Fruit fly (Drosophila melanogaster) whole organism, prepupa: ENCODE data around the gene Dus3.

ENCODE experiments used
- Blimp-1 ChIP-seq: fragments of 200-800 bp; sonication (Bioruptor generic); optimal IDR thresholded peaks from 3 replicates; lab custom pipeline; 2017; ENCODE audit warnings: missing biosample characterization, missing genetic modification characterization, mild to moderate bottlenecking, moderate library complexity, missing genetic modification reagents
- CG10631 ChIP-seq: fragments of 200-800 bp; sonication (Bioruptor generic); optimal IDR thresholded peaks from 2 replicates; lab custom pipeline; 2016; ENCODE audit warnings: missing biosample characterization, missing genetic modification characterization
- CG11762 ChIP-seq: fragments of 200-800 bp; sonication (Bioruptor generic); optimal IDR thresholded peaks from 3 replicates; lab custom pipeline; 2016; ENCODE audit warnings: missing biosample characterization, missing genetic modification characterization; ENCODE audit not compliant: insufficient read depth
- CG15336 ChIP-seq: fragments of 200-800 bp; sonication (Bioruptor generic); IDR thresholded peaks from 2 replicates; pipeline ENCODE4 v1.3.6; 2022; ENCODE audit warnings: missing biosample characterization, missing genetic modification characterization
- CG1621 ChIP-seq: fragments of 200-800 bp; sonication (Bioruptor generic); optimal IDR thresholded peaks from 3 replicates; lab custom pipeline; 2018; ENCODE audit warnings: missing biosample characterization, mild to moderate bottlenecking, missing genetic modification characterization
- CG31627 ChIP-seq: fragments of 200-800 bp; sonication (Bioruptor generic); optimal IDR thresholded peaks from 3 replicates; lab custom pipeline; 2016; ENCODE audit warnings: missing biosample characterization, missing genetic modification characterization
- CG32006 ChIP-seq: fragments of 200-800 bp; sonication (Bioruptor generic); optimal IDR thresholded peaks from 3 replicates; lab custom pipeline; 2017; ENCODE audit warnings: missing biosample characterization, mild to moderate bottlenecking, missing genetic modification characterization
- CG34406 ChIP-seq: fragments of 200-800 bp; sonication (Bioruptor generic); optimal IDR thresholded peaks from 3 replicates; lab custom pipeline; 2016; ENCODE audit warnings: missing biosample characterization, missing genetic modification characterization
- CG6163 ChIP-seq: fragments of 200-800 bp; sonication (Bioruptor generic); IDR thresholded peaks from 3 replicates; pipeline ENCODE4 v1.3.6; 2022; ENCODE audit warnings: missing biosample characterization, missing genetic modification characterization
- CG6792 ChIP-seq: fragments of 200-800 bp; sonication (Bioruptor generic); optimal IDR thresholded peaks from 3 replicates; lab custom pipeline; 2016; ENCODE audit warnings: missing biosample characterization, missing genetic modification characterization
- CG6808 ChIP-seq: fragments of 200-800 bp; sonication (Bioruptor generic); optimal IDR thresholded peaks from 3 replicates; lab custom pipeline; 2017; ENCODE audit warnings: missing biosample characterization, missing genetic modification characterization, mild to moderate bottlenecking, moderate library complexity, missing genetic modification reagents
- CG6854 ChIP-seq: fragments of 200-800 bp; sonication (Bioruptor generic); optimal IDR thresholded peaks from 2 replicates; lab custom pipeline; 2017; ENCODE audit warnings: missing biosample characterization, mild to moderate bottlenecking, missing genetic modification characterization
- CG8119 ChIP-seq: fragments of 200-800 bp; sonication (Bioruptor generic); IDR thresholded peaks from 3 replicates; pipeline ENCODE4 v1.3.6; 2022; ENCODE audit warnings: missing biosample characterization, missing genetic modification characterization
- CG8319 ChIP-seq: fragments of 200-800 bp; sonication (Bioruptor generic); optimal IDR thresholded peaks from 3 replicates; lab custom pipeline; 2016; ENCODE audit warnings: missing biosample characterization, missing genetic modification characterization
- CG8632 ChIP-seq: fragments of 200-800 bp; sonication (Bioruptor generic); optimal IDR thresholded peaks from 3 replicates; lab custom pipeline; 2016; ENCODE audit warnings: missing biosample characterization, missing genetic modification characterization
- CG9139 ChIP-seq: fragments of 200-800 bp; sonication (Bioruptor generic); optimal IDR thresholded peaks from 3 replicates; lab custom pipeline; 2017; ENCODE audit warnings: missing biosample characterization, mild to moderate bottlenecking, missing genetic modification characterization
- Eip75B ChIP-seq: fragments of 200-800 bp; sonication (Bioruptor generic); optimal IDR thresholded peaks from 3 replicates; lab custom pipeline; 2016; ENCODE audit warnings: missing biosample characterization, missing genetic modification characterization
- Eip78C ChIP-seq: fragments of 200-800 bp; sonication (Bioruptor generic); peaks from one replicate; lab custom pipeline; 2016; ENCODE audit warnings: missing biosample characterization, missing genetic modification characterization
- Eip93F ChIP-seq: fragments of 200-800 bp; sonication (Bioruptor generic); optimal IDR thresholded peaks from 2 replicates; lab custom pipeline; 2016; ENCODE audit warnings: missing biosample characterization, mild to moderate bottlenecking, missing genetic modification characterization
- Gug ChIP-seq: fragments of 200-800 bp; sonication (Bioruptor generic); IDR thresholded peaks from 2 replicates; pipeline ENCODE4 v1.3.6; 2022; ENCODE audit warnings: missing biosample characterization, missing genetic modification characterization
- Hr4 ChIP-seq: fragments of 200-800 bp; sonication (Bioruptor generic); optimal IDR thresholded peaks from 3 replicates; lab custom pipeline; 2016; ENCODE audit warnings: missing biosample characterization, missing genetic modification characterization
- Lpt ChIP-seq: fragments of 200-800 bp; sonication (Bioruptor generic); optimal IDR thresholded peaks from 3 replicates; lab custom pipeline; 2016; ENCODE audit warnings: missing biosample characterization, missing genetic modification characterization
- Met ChIP-seq: fragments of 200-800 bp; sonication (Bioruptor generic); optimal IDR thresholded peaks from 3 replicates; lab custom pipeline; 2016; ENCODE audit warnings: missing biosample characterization, missing genetic modification characterization
- Smox ChIP-seq: fragments of 200-800 bp; sonication (Bioruptor generic); optimal IDR thresholded peaks from 3 replicates; lab custom pipeline; 2016; ENCODE audit warnings: missing biosample characterization, missing genetic modification characterization
- Sox102F ChIP-seq: fragments of 200-800 bp; sonication (Bioruptor generic); optimal IDR thresholded peaks from 2 replicates; lab custom pipeline; 2016; ENCODE audit warnings: missing biosample characterization, mild to moderate bottlenecking, missing genetic modification characterization
- Sox14 ChIP-seq: fragments of 200-800 bp; sonication (Bioruptor generic); optimal IDR thresholded peaks from 3 replicates; lab custom pipeline; 2016; ENCODE audit warnings: missing biosample characterization, missing genetic modification characterization
- achi ChIP-seq: fragments of 200-800 bp; sonication (Bioruptor generic); optimal IDR thresholded peaks from 3 replicates; lab custom pipeline; 2016; ENCODE audit warnings: missing biosample characterization, missing genetic modification characterization
- acj6 ChIP-seq: fragments of 200-800 bp; sonication (Bioruptor generic); optimal IDR thresholded peaks from 3 replicates; lab custom pipeline; 2016; ENCODE audit warnings: missing biosample characterization, missing genetic modification characterization
- cyc ChIP-seq: fragments of 200-800 bp; sonication (Bioruptor generic); optimal IDR thresholded peaks from 3 replicates; lab custom pipeline; 2016; ENCODE audit warnings: missing biosample characterization, missing genetic modification characterization
- dsx ChIP-seq: fragments of 200-800 bp; optimal IDR thresholded peaks from 3 replicates; lab custom pipeline; 2019; ENCODE audit warnings: missing biosample characterization, mild to moderate bottlenecking, missing genetic modification characterization, moderate library complexity; ENCODE audit not compliant: poor library complexity, severe bottlenecking
- esn ChIP-seq: fragments of 200-800 bp; sonication (Bioruptor generic); optimal IDR thresholded peaks from 2 replicates; lab custom pipeline; 2016; ENCODE audit warnings: missing biosample characterization, mild to moderate bottlenecking, missing genetic modification characterization, moderate library complexity
- lz ChIP-seq: fragments of 200-800 bp; sonication (Bioruptor generic); optimal IDR thresholded peaks from 3 replicates; lab custom pipeline; 2016; ENCODE audit warnings: missing biosample characterization, missing genetic modification characterization
- net ChIP-seq: fragments of 200-800 bp; sonication (Bioruptor generic); optimal IDR thresholded peaks from 3 replicates; lab custom pipeline; 2016; ENCODE audit warnings: missing biosample characterization, missing genetic modification characterization
- pdm3 ChIP-seq: fragments of 200-800 bp; sonication (Bioruptor generic); optimal IDR thresholded peaks from 3 replicates; lab custom pipeline; 2016; ENCODE audit warnings: missing biosample characterization, missing genetic modification characterization
- salr ChIP-seq, 2 experiments: fragments of 200-800 bp; sonication (Bioruptor generic); optimal IDR thresholded peaks; 3 replicates each; lab custom pipeline; 2016 to 2018; ENCODE audit warnings: missing biosample characterization in 2 of 2, missing genetic modification characterization in 2 of 2, mild to moderate bottlenecking in 1 of 2
- spab ChIP-seq: fragments of 200-800 bp; sonication (Bioruptor generic); optimal IDR thresholded peaks from 2 replicates; lab custom pipeline; 2017; ENCODE audit warnings: missing biosample characterization, mild to moderate bottlenecking, missing genetic modification characterization, missing genetic modification reagents
- ss ChIP-seq, 2 experiments: fragments of 200-800 bp; sonication (Bioruptor generic); optimal IDR thresholded peaks; 2 replicates in 1 of 2; 3 replicates in 1 of 2; lab custom pipeline; 2017 to 2018; ENCODE audit warnings: mild to moderate bottlenecking in 2 of 2, missing biosample characterization in 2 of 2, missing genetic modification characterization in 2 of 2, moderate library complexity in 1 of 2
- svp ChIP-seq: fragments of 200-800 bp; sonication (Bioruptor generic); peaks from one replicate; lab custom pipeline; 2016; ENCODE audit warnings: missing biosample characterization, missing genetic modification characterization
- topi ChIP-seq: fragments of 200-800 bp; sonication (Bioruptor generic); optimal IDR thresholded peaks from 3 replicates; lab custom pipeline; 2016; ENCODE audit warnings: missing biosample characterization, missing genetic modification characterization
- vri ChIP-seq: fragments of 200-800 bp; sonication (Bioruptor generic); optimal IDR thresholded peaks from 3 replicates; lab custom pipeline; 2016; ENCODE audit warnings: missing biosample characterization, mild to moderate bottlenecking, missing genetic modification characterization

Gene Dus3

DNA sequence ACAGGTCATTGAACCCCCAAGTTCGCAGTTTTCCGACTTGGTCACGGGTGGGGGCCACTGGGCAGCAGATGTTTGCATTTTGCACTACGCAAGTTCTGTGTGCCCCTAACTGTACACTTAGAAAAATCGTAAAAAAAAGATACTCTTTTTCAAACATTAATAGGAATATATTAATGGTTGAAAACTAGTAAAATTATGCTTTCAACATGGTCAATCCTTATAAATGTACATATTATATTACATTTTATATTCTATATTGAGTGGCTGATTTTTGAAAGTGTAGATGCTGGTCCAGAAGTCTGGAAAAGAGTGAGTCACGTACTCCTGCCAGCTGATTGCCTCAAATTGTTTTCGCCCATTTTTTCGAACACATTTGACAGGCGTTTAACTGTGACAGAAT lies 42.0 kb downstream of the Dus3 start:
- no peak for TF ChIP-seq achi
- TF ChIP-seq CG10631 (GFP tag; lab: Kevin White, UChicago), result no peak
- TF ChIP-seq CG9139 (GFP tag; lab: Kevin White, UChicago), result no peak
- peak; percentile 46 for TF ChIP-seq Eip78C (GFP tag; lab: Kevin White, UChicago)
- TF ChIP-seq, all 60 proteins: peak for 1

DNA sequence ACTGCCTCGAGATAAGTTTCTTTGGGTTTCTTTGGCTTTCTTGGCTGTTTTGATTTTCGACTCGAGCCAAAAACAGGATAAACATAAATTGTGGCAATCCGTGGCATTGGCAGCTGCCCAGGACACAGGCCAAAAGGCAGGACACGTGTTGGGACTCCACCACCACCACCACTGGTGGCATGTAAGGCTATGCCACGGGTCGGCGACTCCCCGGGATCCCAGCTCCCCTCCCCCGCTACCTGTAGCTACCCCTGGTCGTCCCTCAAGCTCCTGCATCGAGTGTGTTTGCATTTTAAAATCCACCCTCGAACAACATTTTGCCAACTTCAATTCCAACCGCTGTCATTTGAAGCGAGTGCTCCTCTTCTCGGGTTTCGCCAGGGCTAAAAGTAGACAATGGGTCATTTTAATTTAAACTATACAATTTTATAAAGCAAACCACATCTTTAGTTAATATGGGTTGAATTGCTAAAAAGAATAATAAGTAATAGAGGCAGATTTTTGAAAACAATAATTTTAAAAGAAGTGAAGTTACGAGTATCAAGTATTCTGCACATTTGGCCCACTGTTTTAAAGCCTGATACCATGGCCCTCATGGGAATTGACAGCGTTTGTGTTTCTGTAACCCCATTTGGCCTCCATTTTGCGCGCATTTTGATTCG lies 43.4 kb downstream of the Dus3 start:
- TF ChIP-seq acj6 (GFP tag; lab: Kevin White, UChicago), result peak; percentile 20
- TF ChIP-seq net (GFP tag; lab: Kevin White, UChicago), result no peak
- no peak for TF ChIP-seq salr (GFP tag; optimal IDR thresholded peaks at IDR 0.05; lab: Kevin White, UChicago)
- no peak for TF ChIP-seq dsx (GFP tag; lab: Kevin White, UChicago)
- TF ChIP-seq Blimp-1, result no peak
- peak; percentile 47 for TF ChIP-seq Smox
- no peak for TF ChIP-seq CG32006 (GFP tag; lab: Kevin White, UChicago)
- no peak for TF ChIP-seq CG6792
- no peak for TF ChIP-seq cyc (GFP tag; lab: Kevin White, UChicago)
- TF ChIP-seq spab (GFP tag; lab: Kevin White, UChicago), result no peak
- no peak for TF ChIP-seq CG10631 (GFP tag; lab: Kevin White, UChicago)
- peak; percentile 24 for TF ChIP-seq Sox102F (GFP tag; lab: Kevin White, UChicago)
- no peak for TF ChIP-seq CG6808
- TF ChIP-seq CG8319 (GFP tag; lab: Kevin White, UChicago), result no peak
- peak; percentile 49 for TF ChIP-seq Met
- peak; percentile 3 for TF ChIP-seq pdm3
- no peak for TF ChIP-seq Gug
- no peak for TF ChIP-seq CG8119
- TF ChIP-seq svp (GFP tag; lab: Kevin White, UChicago), result peak; percentile 65
- peak; percentile 14 for TF ChIP-seq lz (GFP tag; lab: Kevin White, UChicago)
- no peak for TF ChIP-seq ss (GFP tag; optimal IDR thresholded peaks at IDR 0.05; lab: Kevin White, UChicago)
- TF ChIP-seq Lpt (GFP tag; lab: Kevin White, UChicago), result no peak
- peak; percentile 3 for TF ChIP-seq CG34406
- TF ChIP-seq CG9139 (GFP tag; lab: Kevin White, UChicago), result no peak
- TF ChIP-seq CG11762 (GFP tag; lab: Kevin White, UChicago), result no peak
- TF ChIP-seq CG31627 (GFP tag; lab: Kevin White, UChicago), result peak; percentile 10
- no peak for TF ChIP-seq CG8632 (GFP tag; lab: Kevin White, UChicago)
- peak; percentile 33 for TF ChIP-seq esn (GFP tag; lab: Kevin White, UChicago)
- TF ChIP-seq Eip75B (GFP tag; lab: Kevin White, UChicago), result peak; percentile 18
- TF ChIP-seq achi, result peak; percentile 6
- TF ChIP-seq Eip93F (GFP tag; lab: Kevin White, UChicago), result no peak
- TF ChIP-seq Sox14, result no peak
- TF ChIP-seq CG6854 (GFP tag; lab: Kevin White, UChicago), result no peak
- no peak for TF ChIP-seq topi (GFP tag; lab: Kevin White, UChicago)
- no peak for TF ChIP-seq CG6163 (GFP tag; lab: Robert Waterston, UW)
- TF ChIP-seq vri (GFP tag; lab: Kevin White, UChicago), result peak; percentile 10
- peak; percentile 36 for TF ChIP-seq Eip78C (GFP tag; lab: Kevin White, UChicago)
- TF ChIP-seq Hr4 (GFP tag; lab: Kevin White, UChicago), result no peak
- no peak for TF ChIP-seq CG1621
- 0 out of 2 replicates have a peak, but pooled peaks have one; percentile 13 for TF ChIP-seq CG15336
- TF ChIP-seq, all 60 proteins: peak for 15
